Fruit fly (Drosophila melanogaster): Measurements from ENCODE around the gene Mccc1.
A peak's percentile ranks its signal among the peaks of the same experiment; 100 is the strongest.

The Mccc1 gene

DNA sequence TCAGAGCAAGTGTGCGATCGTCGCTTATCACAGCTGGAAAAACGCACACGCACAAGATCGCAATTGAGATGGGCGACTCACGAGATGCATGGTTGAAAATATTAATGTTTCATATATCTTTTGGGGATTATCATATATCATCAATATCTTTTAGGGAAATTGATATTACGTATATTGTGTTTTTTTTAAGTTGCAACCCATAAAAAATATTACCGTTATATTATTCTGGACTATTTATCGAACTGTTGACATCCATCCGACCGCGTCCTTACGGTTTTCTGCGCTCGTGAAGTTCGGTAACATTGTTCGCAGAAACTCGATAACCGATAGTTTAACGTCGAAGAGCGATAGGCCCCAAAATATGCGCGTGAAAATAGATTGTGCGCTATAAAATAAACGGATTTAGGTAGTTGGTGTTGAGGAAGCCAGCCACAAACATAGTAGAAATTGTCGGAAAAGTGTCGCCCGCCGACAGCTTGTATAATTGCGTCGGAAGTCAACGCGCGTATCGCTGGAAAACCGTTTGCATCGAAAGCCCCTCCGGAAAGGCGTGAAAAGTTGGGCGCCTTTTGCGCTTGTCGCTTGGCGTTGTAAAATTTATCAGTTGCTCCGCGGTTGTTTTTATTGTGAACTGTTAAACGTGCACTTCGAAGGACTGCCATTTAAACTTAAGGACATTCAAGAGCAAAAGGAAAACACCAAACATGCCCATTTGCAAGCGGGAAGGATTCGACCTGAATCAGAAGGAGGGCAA, at the start of gene Mccc1, which contains the start of gene Acf:
Gene Mccc1 (minus strand): TSS at position 244 of the 754 bp plus-strand sequence.
Gene Acf (plus strand): TSS at position 318 of the 754 bp plus-strand sequence.
- TF ChIP-seq tj (GFP tag; optimal IDR thresholded peaks at IDR 0.05): peak; percentile 35
- peak; percentile 76 for TF ChIP-seq Mnt (GFP tag; optimal IDR thresholded peaks at IDR 0.05)
- peak; percentile 59 for TF ChIP-seq bab1 (GFP tag; optimal IDR thresholded peaks at IDR 0.05)
- TF ChIP-seq Clk (GFP tag; optimal IDR thresholded peaks at IDR 0.05): no peak
- no peak for TF ChIP-seq toe (GFP tag; optimal IDR thresholded peaks at IDR 0.05)
- TF ChIP-seq CG11617 (GFP tag; optimal IDR thresholded peaks at IDR 0.05): peak; percentile 25
- TF ChIP-seq Crg-1 (GFP tag; optimal IDR thresholded peaks at IDR 0.05): peak; percentile 69
- no peak for TF ChIP-seq cic (GFP tag; optimal IDR thresholded peaks at IDR 0.05)
- TF ChIP-seq CG7101 (tag; optimal IDR thresholded peaks at IDR 0.05): peak; percentile 34
- no peak for TF ChIP-seq CG33017 (tag; optimal IDR thresholded peaks at IDR 0.05)
- no peak for TF ChIP-seq CG7045 (GFP tag; optimal IDR thresholded peaks at IDR 0.05)
- TF ChIP-seq Hr96 (GFP tag; optimal IDR thresholded peaks at IDR 0.05): no peak
- peak; percentile 33 for TF ChIP-seq CG5204 (GFP tag; optimal IDR thresholded peaks at IDR 0.05)
- no peak for TF ChIP-seq kay (GFP tag; ENCODE audit: borderline replicate concordance)
- TF ChIP-seq cnc (optimal IDR thresholded peaks at IDR 0.05): no peak
- TF ChIP-seq CG12768 (GFP tag; optimal IDR thresholded peaks at IDR 0.05): no peak
- TF ChIP-seq CG14711 (tag; optimal IDR thresholded peaks at IDR 0.05): peak; percentile 73
- TF ChIP-seq CG1620 (GFP tag; optimal IDR thresholded peaks at IDR 0.05): peak; percentile 32
- TF ChIP-seq ovo (GFP tag; optimal IDR thresholded peaks at IDR 0.05): peak; percentile 89
- TF ChIP-seq pad (GFP tag; optimal IDR thresholded peaks at IDR 0.05): no peak

DNA sequence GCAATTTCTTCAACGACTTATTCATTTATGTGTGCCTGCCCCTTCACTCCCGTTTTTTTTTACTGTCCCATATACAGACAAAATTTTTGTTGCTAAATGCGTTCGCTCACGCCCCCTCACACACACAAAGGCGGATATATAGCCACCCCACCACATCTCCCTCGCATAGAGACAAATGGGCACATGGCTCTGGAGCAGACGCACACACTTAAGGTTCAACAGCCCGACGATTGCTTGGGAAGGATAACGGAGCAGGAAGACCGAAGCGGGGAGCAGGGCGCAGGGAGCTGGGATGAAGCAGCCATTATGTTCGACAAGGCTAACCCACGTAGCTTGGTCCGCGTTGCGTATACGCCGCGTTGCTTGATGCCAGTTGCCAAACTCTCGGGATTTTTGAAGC, 32.7 kb upstream of the Mccc1 start:
- TF ChIP-seq CG12768 (GFP tag; optimal IDR thresholded peaks at IDR 0.05): no peak
- no peak for TF ChIP-seq Clk (GFP tag; optimal IDR thresholded peaks at IDR 0.05)
- no peak for TF ChIP-seq Crg-1 (GFP tag; optimal IDR thresholded peaks at IDR 0.05)

DNA sequence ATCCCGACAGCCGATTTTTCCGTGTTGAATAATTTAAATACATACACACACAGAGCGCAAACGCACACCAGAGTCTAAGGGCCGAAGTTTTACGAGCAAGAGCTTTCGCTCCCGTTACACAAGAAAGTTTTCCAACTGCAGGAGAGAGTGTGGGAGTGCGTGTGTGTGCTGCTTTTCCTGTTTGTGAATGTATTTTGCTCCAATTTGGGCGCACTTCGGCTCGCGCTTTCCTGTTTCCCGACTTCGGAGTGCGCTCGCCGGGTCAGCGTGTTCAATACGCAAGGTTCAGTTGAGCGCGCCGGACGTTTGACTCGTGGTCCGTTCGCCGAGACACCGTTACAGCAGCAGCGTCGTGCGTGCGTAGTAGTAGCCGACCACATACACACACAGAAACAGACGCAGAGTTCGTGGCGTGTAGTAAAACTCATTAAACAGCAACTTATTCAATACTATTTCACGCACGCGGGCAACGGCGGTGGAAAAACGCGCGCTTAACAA, 31.9 kb upstream of the Mccc1 start:
- no peak for TF ChIP-seq Clk (GFP tag; optimal IDR thresholded peaks at IDR 0.05)
- TF ChIP-seq CG7045 (GFP tag; optimal IDR thresholded peaks at IDR 0.05): no peak
- TF ChIP-seq pad (GFP tag; optimal IDR thresholded peaks at IDR 0.05): no peak
- no peak for TF ChIP-seq bab1 (GFP tag; optimal IDR thresholded peaks at IDR 0.05)
- TF ChIP-seq Mnt (GFP tag; optimal IDR thresholded peaks at IDR 0.05): no peak
- no peak for TF ChIP-seq toe (GFP tag; optimal IDR thresholded peaks at IDR 0.05)
- no peak for TF ChIP-seq kay (GFP tag; ENCODE audit: borderline replicate concordance)
- no peak for TF ChIP-seq Hr96 (GFP tag; optimal IDR thresholded peaks at IDR 0.05)
- no peak for TF ChIP-seq CG5204 (GFP tag; optimal IDR thresholded peaks at IDR 0.05)
- no peak for TF ChIP-seq Crg-1 (GFP tag; optimal IDR thresholded peaks at IDR 0.05)
- no peak for TF ChIP-seq cnc (optimal IDR thresholded peaks at IDR 0.05)
- TF ChIP-seq CG33017 (tag; optimal IDR thresholded peaks at IDR 0.05): no peak
- TF ChIP-seq CG7101 (tag; optimal IDR thresholded peaks at IDR 0.05): no peak
- TF ChIP-seq ovo (GFP tag; optimal IDR thresholded peaks at IDR 0.05): no peak
- no peak for TF ChIP-seq CG14711 (tag; optimal IDR thresholded peaks at IDR 0.05)
- no peak for TF ChIP-seq CG11617 (GFP tag; optimal IDR thresholded peaks at IDR 0.05)
- no peak for TF ChIP-seq CG12768 (GFP tag; optimal IDR thresholded peaks at IDR 0.05)
- TF ChIP-seq tj (GFP tag; optimal IDR thresholded peaks at IDR 0.05): no peak

DNA sequence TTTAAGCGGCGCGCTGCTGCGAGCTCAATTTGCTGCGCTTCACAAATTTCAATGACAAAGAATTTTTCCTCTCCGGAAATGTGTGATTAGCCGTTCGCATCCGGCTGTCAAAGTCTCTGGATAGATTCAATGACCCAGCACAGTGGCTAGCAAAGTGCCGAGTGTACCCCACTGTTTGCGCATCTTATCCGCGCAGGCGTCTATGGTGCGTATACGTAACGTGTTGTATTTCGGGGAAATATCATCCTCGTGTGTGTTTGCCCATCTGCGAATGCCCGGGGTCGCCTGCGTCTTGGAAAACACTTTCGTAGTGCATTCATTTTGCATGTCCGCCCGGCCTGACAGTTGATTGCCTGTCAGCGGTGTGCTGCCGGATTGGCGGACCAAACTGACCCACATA, 30.5 kb upstream of the Mccc1 start:
- TF ChIP-seq CG33017 (tag; optimal IDR thresholded peaks at IDR 0.05) (no peak), CG1620 (GFP tag; optimal IDR thresholded peaks at IDR 0.05) (no peak), Mnt (GFP tag; optimal IDR thresholded peaks at IDR 0.05) (no peak), kay (GFP tag; ENCODE audit: borderline replicate concordance) (no peak), Crg-1 (GFP tag; optimal IDR thresholded peaks at IDR 0.05) (no peak), ovo (GFP tag; optimal IDR thresholded peaks at IDR 0.05) (no peak), CG12768 (GFP tag; optimal IDR thresholded peaks at IDR 0.05) (no peak), CG11617 (GFP tag; optimal IDR thresholded peaks at IDR 0.05) (no peak)

DNA sequence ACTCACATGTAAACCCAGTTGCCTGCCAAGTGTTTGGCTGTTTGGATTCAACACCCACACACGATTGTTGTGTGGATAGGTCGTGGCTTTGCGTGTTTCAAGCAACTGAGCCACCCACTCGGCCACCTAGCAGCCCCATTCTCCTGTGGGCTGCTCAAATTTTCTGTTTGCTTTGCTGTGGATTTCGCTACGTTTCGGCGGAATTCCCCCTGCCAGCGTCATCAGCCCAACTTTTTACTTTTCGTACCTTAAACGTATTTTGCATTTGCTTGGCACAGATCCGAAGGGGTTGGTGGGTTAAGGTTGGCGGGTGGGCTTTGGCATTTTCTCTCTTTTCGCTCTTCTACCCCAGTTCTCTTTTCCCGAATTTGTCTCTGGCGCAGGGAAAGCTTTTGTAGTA, 28.8 kb upstream of the Mccc1 start:
- TF ChIP-seq CG7045 (GFP tag; optimal IDR thresholded peaks at IDR 0.05) (no peak), CG12768 (GFP tag; optimal IDR thresholded peaks at IDR 0.05) (no peak), CG14711 (tag; optimal IDR thresholded peaks at IDR 0.05) (no peak), Mnt (GFP tag; optimal IDR thresholded peaks at IDR 0.05) (no peak), CG33017 (tag; optimal IDR thresholded peaks at IDR 0.05) (no peak), toe (GFP tag; optimal IDR thresholded peaks at IDR 0.05) (no peak), ovo (GFP tag; optimal IDR thresholded peaks at IDR 0.05) (no peak), CG1620 (GFP tag; optimal IDR thresholded peaks at IDR 0.05) (no peak), CG5204 (GFP tag; optimal IDR thresholded peaks at IDR 0.05) (no peak), cic (GFP tag; optimal IDR thresholded peaks at IDR 0.05) (no peak), CG11617 (GFP tag; optimal IDR thresholded peaks at IDR 0.05) (no peak), cnc (optimal IDR thresholded peaks at IDR 0.05) (no peak)

DNA sequence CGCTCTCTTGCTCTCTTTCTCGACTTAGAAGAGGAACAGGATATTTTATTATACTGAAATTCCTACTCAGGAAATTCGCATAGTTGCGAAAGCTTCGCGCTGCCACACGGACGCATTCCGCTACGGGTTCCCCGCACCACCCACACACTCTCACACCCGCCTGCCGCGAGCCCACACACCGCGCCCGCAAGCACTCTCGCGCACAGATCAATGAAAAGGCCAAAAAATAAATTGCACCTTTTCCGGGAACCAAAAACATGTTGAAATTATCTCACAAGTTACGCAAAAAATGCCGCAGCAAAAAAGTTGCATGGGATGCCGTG, 19.2 kb upstream of the Mccc1 start:
- TF ChIP-seq bab1 (GFP tag; optimal IDR thresholded peaks at IDR 0.05) (no peak), cnc (optimal IDR thresholded peaks at IDR 0.05) (no peak), CG12768 (GFP tag; optimal IDR thresholded peaks at IDR 0.05) (no peak), CG1620 (GFP tag; optimal IDR thresholded peaks at IDR 0.05) (no peak), Crg-1 (GFP tag; optimal IDR thresholded peaks at IDR 0.05) (no peak), ovo (GFP tag; optimal IDR thresholded peaks at IDR 0.05) (no peak), pad (GFP tag; optimal IDR thresholded peaks at IDR 0.05) (no peak), tj (GFP tag; optimal IDR thresholded peaks at IDR 0.05) (no peak), CG7101 (tag; optimal IDR thresholded peaks at IDR 0.05) (no peak), Mnt (GFP tag; optimal IDR thresholded peaks at IDR 0.05) (no peak), toe (GFP tag; optimal IDR thresholded peaks at IDR 0.05) (no peak), Clk (GFP tag; optimal IDR thresholded peaks at IDR 0.05) (no peak), Hr96 (GFP tag; optimal IDR thresholded peaks at IDR 0.05) (no peak), CG5204 (GFP tag; optimal IDR thresholded peaks at IDR 0.05) (no peak), CG11617 (GFP tag; optimal IDR thresholded peaks at IDR 0.05) (no peak)

Measured in whole organism, adult.